Worm (Caenorhabditis elegans) whole organism, L2 larva: ENCODE results near the gene F55G7.5.

Experiments used
- C34F6.9 ChIP-seq: fragments of 150-350 bp; optimal IDR thresholded peaks from 2 replicates; lab custom pipeline; 2014; ENCODE audit warnings: missing biosample characterization, missing genetic modification characterization
- F13H6.1 ChIP-seq: sonication (generic microtip); optimal IDR thresholded peaks from 2 replicates; lab custom pipeline; 2016; ENCODE audit warnings: missing genetic modification characterization, missing compliant biosample characterization
- R02D3.7 ChIP-seq: fragments of 150-350 bp; optimal IDR thresholded peaks from 2 replicates; lab custom pipeline; 2014; ENCODE audit warnings: missing biosample characterization, missing genetic modification characterization
- Y55F3AM.14 ChIP-seq: fragments of 200-800 bp; sonication (Bioruptor generic); optimal IDR thresholded peaks from 2 replicates; lab custom pipeline; 2018; ENCODE audit warnings: mild to moderate bottlenecking, missing genetic modification characterization, missing compliant biosample characterization
- ZK546.5 ChIP-seq: sonication (generic microtip); optimal IDR thresholded peaks from 2 replicates; lab custom pipeline; 2017; ENCODE audit warnings: missing biosample characterization, missing genetic modification characterization
- alr-1 ChIP-seq: fragments of 150-350 bp; optimal IDR thresholded peaks from 2 replicates; lab custom pipeline; 2014; ENCODE audit warnings: missing biosample characterization, missing genetic modification characterization
- aly-2 ChIP-seq: fragments of 150-350 bp; optimal IDR thresholded peaks from 2 replicates; lab custom pipeline; 2014; ENCODE audit warnings: missing biosample characterization, missing genetic modification characterization
- ama-1 ChIP-seq: fragments of 150-350 bp; optimal IDR thresholded peaks from 2 replicates; lab custom pipeline; 2018; ENCODE audit warnings: inconsistent platforms
- blmp-1 ChIP-seq: sonication (generic microtip); optimal IDR thresholded peaks from 2 replicates; lab custom pipeline; 2017; ENCODE audit warnings: missing genetic modification characterization, mild to moderate bottlenecking, missing compliant biosample characterization, antibody characterized with exemption, moderate library complexity; ENCODE audit not compliant: insufficient read depth
- ceh-16 ChIP-seq: fragments of 150-350 bp; optimal IDR thresholded peaks from 2 replicates; lab custom pipeline; 2014; ENCODE audit warnings: missing biosample characterization, missing genetic modification characterization
- ceh-82 ChIP-seq: fragments of 150-350 bp; optimal IDR thresholded peaks from 2 replicates; lab custom pipeline; 2014; ENCODE audit warnings: missing biosample characterization, missing genetic modification characterization
- crh-2 ChIP-seq: sonication (generic microtip); optimal IDR thresholded peaks from 2 replicates; lab custom pipeline; 2017; ENCODE audit warnings: missing biosample characterization, missing genetic modification characterization
- dmd-4 ChIP-seq: sonication (generic microtip); optimal IDR thresholded peaks from 2 replicates; lab custom pipeline; 2017; ENCODE audit warnings: missing biosample characterization, missing genetic modification characterization
- egl-27 ChIP-seq: sonication (generic microtip); optimal IDR thresholded peaks from 3 replicates; lab custom pipeline; 2017; ENCODE audit warnings: missing biosample characterization, missing genetic modification reagents, missing genetic modification characterization
- elt-1 ChIP-seq: fragments of 150-350 bp; optimal IDR thresholded peaks from 2 replicates; lab custom pipeline; 2014; ENCODE audit warnings: missing biosample characterization, missing genetic modification characterization
- elt-3 ChIP-seq: sonication (generic microtip); optimal IDR thresholded peaks from 2 replicates; lab custom pipeline; 2017; ENCODE audit warnings: missing biosample characterization, missing genetic modification characterization
- fos-1 ChIP-seq: fragments of 150-350 bp; optimal IDR thresholded peaks from 2 replicates; lab custom pipeline; 2014; ENCODE audit warnings: missing biosample characterization, missing genetic modification characterization
- gmeb-1 ChIP-seq: fragments of 150-350 bp; optimal IDR thresholded peaks from 2 replicates; lab custom pipeline; 2014; ENCODE audit warnings: missing biosample characterization, missing genetic modification characterization
- lin-11 ChIP-seq: fragments of 150-350 bp; sonication (generic microtip); optimal IDR thresholded peaks from 2 replicates; lab custom pipeline; 2014; ENCODE audit warnings: missing biosample characterization, missing genetic modification characterization, inconsistent platforms, mixed read lengths
- lin-13 ChIP-seq: fragments of 150-350 bp; optimal IDR thresholded peaks from 2 replicates; lab custom pipeline; 2014; ENCODE audit warnings: missing biosample characterization, missing genetic modification reagents, missing genetic modification characterization
- lin-39 ChIP-seq: fragments of 150-350 bp; optimal IDR thresholded peaks from 2 replicates; lab custom pipeline; 2014; ENCODE audit warnings: missing biosample characterization, missing genetic modification reagents, missing genetic modification characterization
- lsy-2 ChIP-seq, 2 experiments: fragments of 150-350 bp in 1 of 2; sonication (generic microtip) in 1 of 2; optimal IDR thresholded peaks; 2 replicates each; lab custom pipeline; 2014 to 2017; ENCODE audit warnings: missing biosample characterization in 2 of 2, missing genetic modification characterization in 2 of 2
- mab-5 ChIP-seq: fragments of 150-350 bp; optimal IDR thresholded peaks from 2 replicates; lab custom pipeline; 2014; ENCODE audit warnings: missing biosample characterization, missing genetic modification characterization
- mbf-1 ChIP-seq: sonication (generic microtip); optimal IDR thresholded peaks from 2 replicates; lab custom pipeline; 2017; ENCODE audit warnings: missing biosample characterization, missing genetic modification characterization
- mdl-1 ChIP-seq, 2 experiments: fragments of 150-350 bp in 1 of 2; sonication (generic microtip) in 1 of 2; optimal IDR thresholded peaks; 2 replicates each; lab custom pipeline; 2017; ENCODE audit warnings: missing biosample characterization in 2 of 2, missing genetic modification characterization in 2 of 2
- nhr-10 ChIP-seq: sonication (generic microtip); optimal IDR thresholded peaks from 2 replicates; lab custom pipeline; 2017; ENCODE audit warnings: missing biosample characterization, missing genetic modification characterization
- nhr-11 ChIP-seq: fragments of 150-350 bp; optimal IDR thresholded peaks from 2 replicates; lab custom pipeline; 2014; ENCODE audit warnings: missing biosample characterization, missing genetic modification characterization
- nhr-12 ChIP-seq: fragments of 150-350 bp; optimal IDR thresholded peaks from 2 replicates; lab custom pipeline; 2014; ENCODE audit warnings: missing biosample characterization, missing genetic modification characterization
- nhr-129 ChIP-seq: fragments of 150-350 bp; optimal IDR thresholded peaks from 2 replicates; lab custom pipeline; 2014; ENCODE audit warnings: missing biosample characterization, missing genetic modification characterization
- nhr-21 ChIP-seq: fragments of 150-350 bp; optimal IDR thresholded peaks from 2 replicates; lab custom pipeline; 2014; ENCODE audit warnings: missing biosample characterization, missing genetic modification characterization
- nhr-23 ChIP-seq: fragments of 150-350 bp; optimal IDR thresholded peaks from 2 replicates; lab custom pipeline; 2014; ENCODE audit warnings: missing biosample characterization, missing genetic modification reagents, missing genetic modification characterization
- nhr-237 ChIP-seq: fragments of 150-350 bp; optimal IDR thresholded peaks from 2 replicates; lab custom pipeline; 2014; ENCODE audit warnings: missing biosample characterization, missing genetic modification characterization
- nhr-25 ChIP-seq: fragments of 150-350 bp; sonication (generic microtip); optimal IDR thresholded peaks from 3 replicates; lab custom pipeline; 2014; ENCODE audit warnings: missing biosample characterization, missing genetic modification characterization
- nhr-6 ChIP-seq: fragments of 150-350 bp; optimal IDR thresholded peaks from 2 replicates; lab custom pipeline; 2014; ENCODE audit warnings: missing biosample characterization, missing genetic modification characterization
- nhr-77 ChIP-seq: fragments of 150-350 bp; optimal IDR thresholded peaks from 2 replicates; lab custom pipeline; 2014; ENCODE audit warnings: missing biosample characterization, missing genetic modification characterization
- peb-1 ChIP-seq: fragments of 150-350 bp; optimal IDR thresholded peaks from 2 replicates; lab custom pipeline; 2014; ENCODE audit warnings: missing biosample characterization, missing genetic modification characterization
- sem-4 ChIP-seq: fragments of 150-350 bp; optimal IDR thresholded peaks from 2 replicates; lab custom pipeline; 2014; ENCODE audit warnings: missing biosample characterization, missing genetic modification reagents, missing genetic modification characterization
- skn-1 ChIP-seq: sonication (generic microtip); optimal IDR thresholded peaks from 2 replicates; lab custom pipeline; 2017; ENCODE audit warnings: missing biosample characterization, missing genetic modification characterization
- sma-3 ChIP-seq: sonication (generic microtip); optimal IDR thresholded peaks from 2 replicates; lab custom pipeline; 2016; ENCODE audit warnings: missing genetic modification reagents, missing genetic modification characterization, missing compliant biosample characterization
- sma-9 ChIP-seq, 2 experiments: fragments of 150-350 bp in 1 of 2; sonication (generic microtip) in 1 of 2; optimal IDR thresholded peaks; 2 replicates each; lab custom pipeline; 2014 to 2016; ENCODE audit warnings: missing genetic modification characterization in 2 of 2, mild to moderate bottlenecking in 1 of 2, missing biosample characterization in 1 of 2, missing compliant biosample characterization in 1 of 2, missing genetic modification reagents in 1 of 2, moderate library complexity in 1 of 2
- snpc-4 ChIP-seq: fragments of 150-350 bp; optimal IDR thresholded peaks from 2 replicates; lab custom pipeline; 2014; ENCODE audit warnings: missing biosample characterization, missing genetic modification characterization
- unc-39 ChIP-seq: fragments of 150-350 bp; optimal IDR thresholded peaks from 2 replicates; lab custom pipeline; 2014; ENCODE audit warnings: missing biosample characterization, missing genetic modification characterization
- unc-55 ChIP-seq: fragments of 150-350 bp; sonication (generic microtip); optimal IDR thresholded peaks from 3 replicates; lab custom pipeline; 2014; ENCODE audit warnings: missing biosample characterization, missing genetic modification reagents, missing genetic modification characterization
- unc-62 ChIP-seq: fragments of 150-350 bp; optimal IDR thresholded peaks from 2 replicates; lab custom pipeline; 2014; ENCODE audit warnings: missing biosample characterization, missing genetic modification reagents, missing genetic modification characterization
- zag-1 ChIP-seq: fragments of 150-350 bp; optimal IDR thresholded peaks from 2 replicates; lab custom pipeline; 2014; ENCODE audit warnings: missing biosample characterization, missing genetic modification characterization
- ztf-1 ChIP-seq: fragments of 200-800 bp; sonication (Bioruptor generic); conservative IDR thresholded peaks from 2 replicates; pipeline ENCODE4 v1.3.6; 2022; ENCODE audit warnings: missing genetic modification characterization, missing compliant biosample characterization
- ztf-11 ChIP-seq: sonication (generic microtip); optimal IDR thresholded peaks from 2 replicates; lab custom pipeline; 2017; ENCODE audit warnings: missing biosample characterization, missing genetic modification characterization
- ztf-4 ChIP-seq: fragments of 150-350 bp; optimal IDR thresholded peaks from 2 replicates; lab custom pipeline; 2014; ENCODE audit warnings: missing biosample characterization, missing genetic modification characterization

The F55G7.5 gene

DNA sequence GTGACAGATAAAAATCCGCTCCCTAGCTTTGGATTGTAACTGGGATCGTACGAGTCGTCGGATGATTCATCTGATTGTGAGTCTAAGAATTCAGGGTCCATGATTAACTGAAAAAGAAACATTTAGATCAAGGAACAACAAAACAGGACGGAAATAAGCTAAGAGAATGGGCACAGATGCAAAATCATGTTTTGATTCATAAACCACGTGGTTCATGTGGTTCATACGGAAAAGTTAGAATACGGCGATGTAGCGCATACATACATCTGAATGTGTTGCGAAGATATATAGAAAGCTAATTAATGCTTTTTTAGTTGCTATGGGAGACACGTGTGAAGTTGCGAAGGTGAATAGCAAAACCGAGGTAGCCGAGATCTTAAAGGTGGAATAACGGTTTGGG is 3.2 kb upstream of the F55G7.5 start, which contains the start of gene F55G7.3:
Gene F55G7.3 (minus strand): TSS at position 101 of the 400 bp plus-strand sequence.
- TF ChIP-seq nhr-6 (tag; lab: Kevin White, UChicago) (no peak), C34F6.9 (tag; lab: Kevin White, UChicago) (no peak), nhr-129 (tag; lab: Kevin White, UChicago) (no peak)

DNA sequence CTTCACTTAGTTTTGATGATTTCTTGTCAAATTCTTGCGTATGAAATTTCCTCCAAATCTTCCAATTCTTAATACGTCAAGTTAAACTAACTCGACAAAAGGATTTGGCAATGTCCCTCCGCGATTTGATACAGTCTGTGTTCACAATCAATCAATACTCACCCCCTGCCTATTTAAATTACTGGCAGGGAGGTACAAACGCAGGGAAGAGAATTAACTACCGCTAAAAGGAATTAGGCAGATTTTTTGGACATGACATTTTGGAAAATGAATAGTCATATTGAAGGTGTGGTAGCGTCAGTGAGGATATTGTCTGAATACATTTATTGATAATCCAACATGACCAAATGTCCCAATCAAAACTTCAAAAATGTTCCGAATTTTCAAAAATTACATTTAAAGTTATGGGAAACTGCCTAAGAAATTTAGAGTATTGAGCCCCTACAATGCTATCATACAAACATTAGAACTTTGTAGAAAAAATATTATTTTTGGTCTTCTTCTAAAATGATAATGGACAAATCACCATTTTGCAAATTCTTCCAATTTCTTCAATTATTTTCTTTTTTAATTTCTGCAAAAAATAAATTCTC is 1.3 kb downstream of the F55G7.5 start:
- TF ChIP-seq nhr-11 (tag; lab: Kevin White, UChicago) (peak; percentile 62), nhr-21 (peak; percentile 100), ztf-1 (GFP tag; lab: Robert Waterston, UW) (0 out of 2 replicates have a peak, but pooled peaks have one; percentile 55), sma-9 (GFP tag; optimal IDR thresholded peaks at IDR 0.05; lab: Kevin White, UChicago) (peak; percentile 99), sma-9 (tag; optimal IDR thresholded peaks at IDR 0.05; lab: Kevin White, UChicago) (no peak), peb-1 (tag; lab: Kevin White, UChicago) (no peak), lin-11 (tag; lab: Kevin White, UChicago) (peak; percentile 76), nhr-10 (tag; lab: Kevin White, UChicago) (peak; percentile 99), nhr-25 (tag; lab: Kevin White, UChicago) (peak; percentile 98), aly-2 (no peak), sma-3 (GFP tag; lab: Kevin White, UChicago) (peak; percentile 99), ceh-82 (peak; percentile 96), ztf-4 (tag; lab: Kevin White, UChicago) (peak; percentile 91), mab-5 (tag; lab: Kevin White, UChicago) (peak; percentile 98), crh-2 (tag; lab: Kevin White, UChicago) (peak; percentile 99), R02D3.7 (tag; lab: Kevin White, UChicago) (peak; percentile 78), unc-62 (GFP tag; lab: Kevin White, UChicago) (peak; percentile 93), unc-39 (tag; lab: Kevin White, UChicago) (peak; percentile 89), gmeb-1 (tag; lab: Kevin White, UChicago) (peak; percentile 97), nhr-12 (tag; lab: Kevin White, UChicago) (peak; percentile 70), lsy-2 (tag; optimal IDR thresholded peaks at IDR 0.05; lab: Kevin White, UChicago) (peak; percentile 95 to 97), fos-1 (tag; lab: Kevin White, UChicago) (peak; percentile 98), F13H6.1 (tag; lab: Kevin White, UChicago) (peak; percentile 98), lin-39 (tag; lab: Kevin White, UChicago) (peak; percentile 93), sem-4 (tag; lab: Kevin White, UChicago) (peak; percentile 97), nhr-23 (tag; lab: Kevin White, UChicago) (no peak), unc-55 (GFP tag; lab: Kevin White, UChicago) (peak; percentile 99), Y55F3AM.14 (peak; percentile 92), blmp-1 (tag; lab: Kevin White, UChicago) (peak; percentile 93), snpc-4 (tag; lab: Kevin White, UChicago) (peak; percentile 91), nhr-6 (tag; lab: Kevin White, UChicago) (peak; percentile 99), ceh-16 (tag; lab: Kevin White, UChicago) (peak; percentile 92), skn-1 (tag; lab: Kevin White, UChicago) (peak; percentile 98), lin-13 (GFP tag; lab: Kevin White, UChicago) (peak; percentile 99), ZK546.5 (tag; lab: Kevin White, UChicago) (peak; percentile 71), mdl-1 (tag; optimal IDR thresholded peaks at IDR 0.05; lab: Kevin White, UChicago) (peak; percentile 90 to 92), mbf-1 (tag; lab: Kevin White, UChicago) (peak; percentile 75), alr-1 (tag; lab: Kevin White, UChicago) (no peak), ztf-11 (tag; lab: Kevin White, UChicago) (peak; percentile 77), zag-1 (tag; lab: Kevin White, UChicago) (peak; percentile 96), nhr-237 (tag; lab: Kevin White, UChicago) (peak; percentile 96), dmd-4 (tag; lab: Kevin White, UChicago) (peak; percentile 75), nhr-129 (tag; lab: Kevin White, UChicago) (peak; percentile 100), elt-1 (tag; lab: Kevin White, UChicago) (no peak), C34F6.9 (tag; lab: Kevin White, UChicago) (peak; percentile 98), elt-3 (peak; percentile 77), egl-27 (tag; lab: Kevin White, UChicago) (peak; percentile 99), ama-1 (peak; percentile 51), nhr-77 (tag; lab: Kevin White, UChicago) (peak; percentile 98)
